Fruit fly (Drosophila melanogaster): Measurements from ENCODE around the gene Nhe1.

Gene Nhe1

DNA sequence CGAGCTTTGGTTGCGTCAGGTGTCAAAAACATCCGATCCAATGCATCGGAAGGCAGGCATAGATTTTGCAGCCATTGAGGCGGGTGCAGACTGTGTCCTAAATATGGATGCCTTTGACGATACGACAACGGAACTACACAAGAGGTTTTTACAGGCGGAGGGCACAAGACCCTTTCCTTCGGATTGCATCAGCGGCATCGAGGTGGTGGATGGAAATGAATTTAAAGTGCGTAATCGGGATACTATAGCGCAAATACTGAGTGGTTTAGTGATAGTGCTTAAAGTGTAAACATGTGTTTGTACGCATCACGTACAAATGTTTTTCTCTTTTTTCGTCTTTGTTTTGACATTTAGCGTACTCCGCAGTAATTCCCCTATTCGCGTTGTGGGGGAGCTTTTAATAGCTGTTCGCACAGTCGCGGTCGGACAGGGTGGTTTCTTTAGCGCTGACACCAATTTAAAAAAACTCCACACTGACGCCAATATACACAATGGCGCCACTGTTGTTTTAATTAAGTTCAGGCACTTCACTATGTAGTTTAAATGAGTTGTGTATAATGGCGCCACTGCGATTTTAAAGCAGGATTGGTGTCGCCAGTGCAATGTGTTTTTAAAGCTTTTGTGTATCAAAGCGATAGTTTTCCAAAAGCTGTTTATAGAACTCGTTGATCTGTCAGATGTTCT, 33.6 kb downstream of the Nhe1 start (continued):
- TF ChIP-seq ab (GFP tag; optimal IDR thresholded peaks at IDR 0.05) (no peak), CG4424 (GFP tag; optimal IDR thresholded peaks at IDR 0.05) (peak; percentile 16), Hand (GFP tag; optimal IDR thresholded peaks at IDR 0.05) (no peak), slbo (GFP tag; IDR thresholded peaks at IDR 0.05) (peak; percentile 65), CG1602 (GFP tag; optimal IDR thresholded peaks at IDR 0.05) (no peak), Adf1 (GFP tag; IDR thresholded peaks at IDR 0.05) (peak; percentile 48), CoRest (tag; optimal IDR thresholded peaks at IDR 0.05) (peak; percentile 8), CG9932 (GFP tag; IDR thresholded peaks at IDR 0.05) (no peak; the same call in 1 of the 2 replicates), z (GFP tag; IDR thresholded peaks at IDR 0.05) (no peak), CG7271 (tag; optimal IDR thresholded peaks at IDR 0.05) (no peak), CG9215 (GFP tag; IDR thresholded peaks at IDR 0.05) (no peak), oc (tag; optimal IDR thresholded peaks at IDR 0.05) (no peak), CG3065 (GFP tag; optimal IDR thresholded peaks at IDR 0.05) (no peak), tna (GFP tag; IDR thresholded peaks at IDR 0.05; ENCODE audit: partially characterized antibody) (peak; percentile 57; the same call in 1 of the 2 replicates), CG3838 (GFP tag; optimal IDR thresholded peaks at IDR 0.05) (no peak), CG2678 (tag; optimal IDR thresholded peaks at IDR 0.05) (no peak), CG30403 (GFP tag; optimal IDR thresholded peaks at IDR 0.05) (peak; percentile 65), kay (GFP tag; optimal IDR thresholded peaks at IDR 0.05) (no peak), CG16813 (GFP tag; IDR thresholded peaks at IDR 0.05; ENCODE audit: partially characterized antibody) (no peak; the same call in 2 of the 3 replicates), Dbx (GFP tag; IDR thresholded peaks at IDR 0.05) (peak; percentile 83), Ets97D (GFP tag; optimal IDR thresholded peaks at IDR 0.05) (peak; percentile 75), Myb (GFP tag; optimal IDR thresholded peaks at IDR 0.05) (peak; percentile 42), CG2202 (tag; optimal IDR thresholded peaks at IDR 0.05) (no peak), NfI (GFP tag; optimal IDR thresholded peaks at IDR 0.05) (peak; percentile 20), TFAM (GFP tag; optimal IDR thresholded peaks at IDR 0.05) (no peak), CG7556 (GFP tag; optimal IDR thresholded peaks at IDR 0.05) (no peak), row (GFP tag; IDR thresholded peaks at IDR 0.05) (no peak; the same call in 2 of the 3 replicates), CG12769 (tag; optimal IDR thresholded peaks at IDR 0.05) (peak; percentile 67), da (GFP tag; optimal IDR thresholded peaks at IDR 0.05) (no peak), Six4 (GFP tag; optimal IDR thresholded peaks at IDR 0.05) (no peak), CG9876 (GFP tag; optimal IDR thresholded peaks at IDR 0.05) (peak; percentile 55), kah (GFP tag; optimal IDR thresholded peaks at IDR 0.05) (no peak), CG18619 (GFP tag; optimal IDR thresholded peaks at IDR 0.05) (no peak), slou (GFP tag; optimal IDR thresholded peaks at IDR 0.05) (no peak), ato (GFP tag; IDR thresholded peaks at IDR 0.05; ENCODE audit: partially characterized antibody) (peak; percentile 36), HLH4C (GFP tag; IDR thresholded peaks at IDR 0.05; ENCODE audit: partially characterized antibody) (peak; percentile 39; the same call in 1 of the 3 replicates), insv (GFP tag; optimal IDR thresholded peaks at IDR 0.05) (no peak), Bteb2 (GFP tag; optimal IDR thresholded peaks at IDR 0.05) (no peak), CG33213 (GFP tag; optimal IDR thresholded peaks at IDR 0.05) (peak; percentile 72), Max (GFP tag; optimal IDR thresholded peaks at IDR 0.05) (no peak), CG10274 (GFP tag; optimal IDR thresholded peaks at IDR 0.05) (no peak), Optix (GFP tag; IDR thresholded peaks at IDR 0.05) (no peak), Neu2 (GFP tag; optimal IDR thresholded peaks at IDR 0.05; ENCODE audit: borderline replicate concordance) (no peak), Atf-2 (GFP tag; optimal IDR thresholded peaks at IDR 0.05) (no peak), CG31365 (tag; optimal IDR thresholded peaks at IDR 0.05) (peak; percentile 90), CG4360 (GFP tag; IDR thresholded peaks at IDR 0.05) (no peak), sqz (GFP tag; optimal IDR thresholded peaks at IDR 0.05) (no peak), CG15479 (GFP tag; optimal IDR thresholded peaks at IDR 0.05) (no peak), bowl (GFP tag; IDR thresholded peaks at IDR 0.05) (no peak), CG31388 (GFP tag; optimal IDR thresholded peaks at IDR 0.05) (no peak)

Data from whole organism, embryonic.